Fruit fly (Drosophila melanogaster) whole organism, wandering third instar larva: ENCODE results near the gene CG7335.

Source experiments
- Abd-B ChIP-seq: fragments of >200 bp; optimal IDR thresholded peaks from 2 replicates; lab custom pipeline; 2017; ENCODE audit warnings: missing biosample characterization, missing genetic modification characterization
- CG32264 ChIP-seq: fragments of 200-800 bp; sonication (Bioruptor generic); optimal IDR thresholded peaks from 2 replicates; lab custom pipeline; 2016; ENCODE audit warnings: missing biosample characterization, missing genetic modification characterization
- CG9705 ChIP-seq: fragments of 200-800 bp; sonication (Bioruptor generic); optimal IDR thresholded peaks from 2 replicates; lab custom pipeline; 2018; ENCODE audit warnings: missing biosample characterization, mild to moderate bottlenecking, missing genetic modification characterization
- CrebA ChIP-seq: fragments of 200-800 bp; sonication (Bioruptor generic); optimal IDR thresholded peaks from 2 replicates; lab custom pipeline; 2016; ENCODE audit warnings: missing biosample characterization, mild to moderate bottlenecking, missing genetic modification characterization, borderline replicate concordance
- Dfd ChIP-seq: fragments of >200 bp; optimal IDR thresholded peaks from 2 replicates; lab custom pipeline; 2017; ENCODE audit warnings: missing biosample characterization, missing genetic modification characterization
- Hnf4 ChIP-seq: fragments of 200-800 bp; sonication (Bioruptor generic); optimal IDR thresholded peaks from 2 replicates; lab custom pipeline; 2016; ENCODE audit warnings: missing biosample characterization, mild to moderate bottlenecking, missing genetic modification characterization
- Hr78 ChIP-seq: fragments of >200 bp; optimal IDR thresholded peaks from 2 replicates; lab custom pipeline; 2017; ENCODE audit warnings: missing biosample characterization, missing genetic modification characterization
- Hr83 ChIP-seq: fragments of 200-300 bp; sonication (Bioruptor generic); optimal IDR thresholded peaks from 2 replicates; lab custom pipeline; 2016; ENCODE audit warnings: missing biosample characterization, mild to moderate bottlenecking, missing genetic modification characterization, moderate library complexity; ENCODE audit not compliant: poor library complexity, severe bottlenecking
- Jra ChIP-seq: sonication (Bioruptor generic); optimal IDR thresholded peaks from 2 replicates; lab custom pipeline; 2016; ENCODE audit warnings: missing biosample characterization, missing genetic modification characterization
- Myc ChIP-seq: fragments of >200 bp; optimal IDR thresholded peaks from 2 replicates; lab custom pipeline; 2017
- OdsH ChIP-seq: fragments of 200-800 bp; sonication (Bioruptor generic); optimal IDR thresholded peaks from 2 replicates; lab custom pipeline; 2016; ENCODE audit warnings: missing biosample characterization, mild to moderate bottlenecking, missing genetic modification characterization
- Rel ChIP-seq, 2 experiments: fragments of 200-800 bp; sonication (Bioruptor generic) in 1 of 2; optimal IDR thresholded peaks; 2 replicates in 1 of 2; 3 replicates in 1 of 2; lab custom pipeline; 2016 to 2019; ENCODE audit warnings: mild to moderate bottlenecking in 2 of 2, missing biosample characterization in 2 of 2, missing genetic modification characterization in 2 of 2, moderate library complexity in 1 of 2
- Sp1 ChIP-seq: fragments of 200-800 bp; sonication (Bioruptor generic); optimal IDR thresholded peaks from 3 replicates; lab custom pipeline; 2019; ENCODE audit warnings: missing biosample characterization, mild to moderate bottlenecking, missing genetic modification characterization, moderate library complexity
- br ChIP-seq: fragments of 200-800 bp; sonication (Bioruptor generic); optimal IDR thresholded peaks from 2 replicates; lab custom pipeline; 2016; ENCODE audit warnings: missing biosample characterization, missing genetic modification characterization
- brk ChIP-seq: fragments of 200-800 bp; sonication (Bioruptor generic); optimal IDR thresholded peaks from 2 replicates; lab custom pipeline; 2016; ENCODE audit warnings: missing biosample characterization, mild to moderate bottlenecking, missing genetic modification characterization
- dl ChIP-seq, 2 experiments: fragments of 175-275, 200-275 bp in 1 of 2; fragments of 200-275 bp in 1 of 2; sonication (Bioruptor generic); optimal IDR thresholded peaks; lab custom pipeline; 2018; ENCODE audit warnings: mild to moderate bottlenecking in 2 of 2, missing biosample characterization in 2 of 2, missing genetic modification characterization in 2 of 2, moderate library complexity in 2 of 2; ENCODE audit not compliant: partially characterized antibody in 2 of 2, insufficient read depth in 1 of 2
- dmrt93B ChIP-seq: fragments of 200-800 bp; sonication (Bioruptor generic); optimal IDR thresholded peaks from 2 replicates; lab custom pipeline; 2018; ENCODE audit warnings: missing biosample characterization, mild to moderate bottlenecking, missing genetic modification characterization
- dsf ChIP-seq: sonication (Bioruptor generic); optimal IDR thresholded peaks from 2 replicates; lab custom pipeline; 2016; ENCODE audit warnings: missing biosample characterization, missing genetic modification characterization, borderline replicate concordance
- ey ChIP-seq: fragments of 200-800 bp; sonication (Bioruptor generic); optimal IDR thresholded peaks from 2 replicates; lab custom pipeline; 2016; ENCODE audit warnings: missing biosample characterization, missing genetic modification characterization
- fru ChIP-seq: fragments of 200-800 bp; sonication (Bioruptor generic); optimal IDR thresholded peaks from 3 replicates; lab custom pipeline; 2016; ENCODE audit warnings: missing biosample characterization, mild to moderate bottlenecking, missing genetic modification characterization
- h ChIP-seq: fragments of 200-800 bp; sonication (Bioruptor generic); optimal IDR thresholded peaks from 3 replicates; lab custom pipeline; 2016; ENCODE audit warnings: missing biosample characterization, mild to moderate bottlenecking, missing genetic modification characterization
- pan ChIP-seq: fragments of >200 bp; optimal IDR thresholded peaks from 2 replicates; lab custom pipeline; 2017
- rgr ChIP-seq: fragments of 200-800 bp; sonication (Bioruptor generic); optimal IDR thresholded peaks from 3 replicates; lab custom pipeline; 2016; ENCODE audit warnings: missing biosample characterization, mild to moderate bottlenecking, missing genetic modification characterization
- sv ChIP-seq: fragments of 200-800 bp; sonication (Bioruptor generic); optimal IDR thresholded peaks from 3 replicates; lab custom pipeline; 2016; ENCODE audit warnings: missing biosample characterization, missing genetic modification characterization
- usp ChIP-seq: fragments of >200 bp; optimal IDR thresholded peaks from 2 replicates; lab custom pipeline; 2017; ENCODE audit warnings: missing biosample characterization, missing genetic modification characterization
- woc ChIP-seq: sonication (Bioruptor generic); optimal IDR thresholded peaks from 2 replicates; lab custom pipeline; 2016; ENCODE audit warnings: missing biosample characterization, mild to moderate bottlenecking, missing genetic modification characterization

The CG7335 gene

DNA sequence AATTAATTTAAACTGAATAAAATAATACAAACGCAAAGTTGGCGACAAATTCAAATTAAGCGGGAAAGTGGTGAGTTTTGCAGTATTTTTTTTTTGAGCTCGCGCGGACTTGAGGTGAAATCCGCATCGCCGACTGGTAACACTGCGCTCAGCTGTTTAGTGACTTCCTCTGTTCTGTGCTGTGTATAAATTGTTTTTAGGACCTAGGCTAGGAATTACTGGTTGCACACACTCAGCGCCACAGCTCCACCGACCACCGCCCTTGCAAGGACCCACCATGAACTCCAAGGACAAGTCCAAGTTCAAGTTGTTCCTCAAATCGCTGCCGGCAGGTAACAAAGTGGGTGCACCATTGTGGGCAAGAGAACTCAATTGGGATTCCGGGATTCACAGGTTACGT lies 4.0 kb downstream of the CG7335 start, which contains the start of gene gig:
gig (plus strand) TSS at position 150 of the 400 bp plus-strand sequence.
- TF ChIP-seq Rel (GFP tag; optimal IDR thresholded peaks at IDR 0.05; lab: Kevin White, UChicago) = no peak
- peak; percentile 91 for TF ChIP-seq Rel (tag; optimal IDR thresholded peaks at IDR 0.05; lab: Kevin White, UChicago)
- no peak for TF ChIP-seq dmrt93B (GFP tag; lab: Kevin White, UChicago)
- no peak for TF ChIP-seq Sp1 (GFP tag; lab: Kevin White, UChicago)
- no peak for TF ChIP-seq OdsH

DNA sequence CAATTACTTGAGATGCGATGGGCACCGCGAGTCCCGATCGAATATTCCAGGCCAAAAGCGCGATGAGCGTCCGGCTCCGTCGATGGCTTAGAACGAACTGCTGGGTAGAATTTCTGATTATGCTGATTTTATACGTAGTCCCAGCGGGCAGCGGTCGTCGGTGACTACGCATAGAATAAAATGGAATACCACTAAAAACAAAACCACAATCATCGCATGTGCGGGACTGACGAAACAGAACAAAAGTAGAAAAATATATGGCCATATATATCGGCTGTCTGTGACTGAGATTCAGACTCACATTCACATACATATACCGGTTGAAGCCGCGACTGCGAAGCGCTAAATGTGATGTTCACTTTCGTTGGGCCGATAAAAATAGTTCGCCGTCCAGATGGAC lies 5.8 kb downstream of the CG7335 start, which contains the start of gene CG7365:
CG7365 (minus strand) TSS at position 101 of the 400 bp plus-strand sequence.
- TF ChIP-seq Abd-B = no peak
- no peak for TF ChIP-seq Jra (GFP tag; lab: Kevin White, UChicago)
- no peak for TF ChIP-seq Dfd
- TF ChIP-seq Hr83 = no peak
- TF ChIP-seq dmrt93B (GFP tag; lab: Kevin White, UChicago) = no peak
- TF ChIP-seq br (GFP tag; lab: Kevin White, UChicago) = no peak
- no peak for TF ChIP-seq fru (GFP tag; lab: Kevin White, UChicago)
- TF ChIP-seq CG9705 (GFP tag; lab: Kevin White, UChicago) = no peak
- TF ChIP-seq Rel (GFP tag; optimal IDR thresholded peaks at IDR 0.05; lab: Kevin White, UChicago) = no peak
- no peak for TF ChIP-seq Rel (tag; optimal IDR thresholded peaks at IDR 0.05; lab: Kevin White, UChicago)
- TF ChIP-seq rgr (GFP tag; lab: Kevin White, UChicago) = no peak
- TF ChIP-seq, all 38 proteins: peak for 0

DNA sequence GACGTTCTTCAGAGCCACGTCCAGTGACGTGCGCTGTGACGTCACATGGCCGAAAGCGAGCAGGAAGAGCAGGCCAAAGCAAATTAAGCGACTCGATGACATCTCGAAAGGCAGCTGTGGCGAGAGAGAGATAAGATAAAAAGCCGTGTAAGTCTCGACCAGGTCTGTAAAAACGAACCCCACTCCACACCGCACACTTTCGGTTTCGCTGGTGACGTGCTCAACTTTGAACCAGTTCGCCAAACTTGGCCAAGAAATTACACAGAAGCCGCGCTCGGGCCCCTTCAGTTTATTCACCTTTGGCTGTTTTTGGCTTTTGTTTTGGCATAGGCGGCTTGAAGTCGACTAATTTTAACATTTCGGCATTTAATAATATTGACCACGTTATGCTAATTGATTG lies 7.0 kb downstream of the CG7335 start:
- TF ChIP-seq Hr78 (no peak), woc (GFP tag; lab: Kevin White, UChicago) (no peak), fru (GFP tag; lab: Kevin White, UChicago) (no peak), Hr83 (no peak), Myc (lab: Kevin White, UChicago) (no peak), usp (GFP tag; lab: Kevin White, UChicago) (no peak), Rel (GFP tag; optimal IDR thresholded peaks at IDR 0.05; lab: Kevin White, UChicago) (no peak), Rel (tag; optimal IDR thresholded peaks at IDR 0.05; lab: Kevin White, UChicago) (no peak), Jra (GFP tag; lab: Kevin White, UChicago) (no peak), CG32264 (GFP tag; lab: Kevin White, UChicago) (no peak), Hnf4 (GFP tag; lab: Kevin White, UChicago) (no peak), sv (GFP tag; lab: Kevin White, UChicago) (no peak), rgr (GFP tag; lab: Kevin White, UChicago) (no peak), ey (GFP tag; lab: Kevin White, UChicago) (no peak), dl (GFP tag; optimal IDR thresholded peaks at IDR 0.05; lab: Kevin White, UChicago; ENCODE audit: insufficient read depth in 1 of 2, partially characterized antibody in 2 of 2) (no peak), dsf (no peak)
- TF ChIP-seq, all 38 proteins: peak for 0

DNA sequence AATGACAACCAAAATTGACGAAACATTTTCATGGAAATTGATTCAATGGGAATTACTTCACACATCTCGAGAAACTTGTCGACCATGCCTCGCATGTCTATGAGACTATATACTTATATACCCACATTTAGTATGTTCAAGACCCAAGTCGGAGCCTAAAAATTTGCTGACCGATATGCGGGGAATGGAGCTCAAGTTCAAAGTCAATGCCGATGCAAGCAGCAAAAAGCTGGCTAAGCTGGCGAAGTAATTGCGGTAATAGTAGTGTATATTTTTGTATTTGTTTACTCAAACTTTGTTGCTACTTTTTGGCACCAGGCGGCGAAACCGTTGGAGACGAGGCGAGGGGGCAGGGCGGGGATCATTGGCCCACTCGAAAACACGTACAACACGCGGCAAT lies 10.0 kb downstream of the CG7335 start:
- TF ChIP-seq Dfd (no peak), h (peak; percentile 32)
- TF ChIP-seq, all 38 proteins: peak for 1

DNA sequence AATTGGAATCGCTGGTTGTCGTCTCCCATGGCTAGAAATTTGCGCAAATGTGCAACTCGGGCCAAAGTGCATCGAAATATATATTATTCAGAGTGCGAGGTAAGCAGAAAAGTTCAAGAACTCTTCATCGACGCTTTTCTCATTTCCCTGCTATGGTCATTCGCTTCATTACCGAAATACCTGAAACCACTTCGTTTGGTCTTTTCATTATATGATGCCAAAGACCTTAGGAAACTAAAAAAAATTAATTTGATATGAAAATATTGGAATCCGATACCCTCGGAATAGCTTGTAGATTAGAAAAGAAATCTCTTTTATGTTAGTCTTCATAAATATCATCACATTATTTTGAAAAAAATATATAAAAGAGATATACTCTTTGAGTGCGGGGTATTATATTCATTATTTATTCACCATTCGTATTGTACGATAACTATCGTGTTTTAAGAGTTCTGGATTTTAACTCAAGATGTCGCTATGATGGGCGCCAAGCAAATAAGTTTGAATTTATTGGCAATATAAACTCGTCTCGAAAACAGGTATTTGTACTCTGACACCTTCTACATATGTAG lies 20.2 kb downstream of the CG7335 start, which contains the start of gene CG14187:
CG14187 (minus strand) TSS at position 51 of the 572 bp plus-strand sequence.
- TF ChIP-seq woc (GFP tag; lab: Kevin White, UChicago) = no peak
- TF ChIP-seq h = no peak
- no peak for TF ChIP-seq Hnf4 (GFP tag; lab: Kevin White, UChicago)
- no peak for TF ChIP-seq CrebA (GFP tag; lab: Kevin White, UChicago)
- no peak for TF ChIP-seq Hr83
- no peak for TF ChIP-seq dmrt93B (GFP tag; lab: Kevin White, UChicago)
- TF ChIP-seq brk (GFP tag; lab: Kevin White, UChicago) = no peak

DNA sequence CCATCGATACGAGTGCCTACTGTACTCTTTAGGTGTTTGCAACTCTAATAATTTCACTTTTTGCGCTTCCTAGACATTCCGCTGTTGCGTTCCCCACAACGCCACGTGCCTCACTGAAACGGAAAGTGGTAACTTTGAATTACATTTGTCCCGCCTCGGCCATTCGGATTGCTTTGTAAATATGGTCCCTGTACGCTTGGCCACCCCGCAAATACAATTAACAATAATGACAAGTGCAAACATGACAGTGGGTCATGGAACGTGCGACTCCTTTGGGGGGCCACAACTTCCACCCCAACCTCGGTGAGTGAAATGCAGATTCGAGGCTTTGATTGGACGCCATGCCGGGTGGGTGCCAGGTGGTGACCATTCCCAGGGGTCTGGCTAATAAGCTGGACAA lies 21.6 kb downstream of the CG7335 start, which contains the start of gene Ir76b:
Ir76b (minus strand) TSS at position 101 of the 400 bp plus-strand sequence.
- no peak for TF ChIP-seq pan (lab: Kevin White, UChicago)
- no peak for TF ChIP-seq Dfd
- TF ChIP-seq Hnf4 (GFP tag; lab: Kevin White, UChicago) = no peak
- TF ChIP-seq fru (GFP tag; lab: Kevin White, UChicago) = no peak
